Worm (Caenorhabditis elegans): ENCODE data around the gene Y97E10AR.2.
A peak's percentile ranks its signal among the peaks of the same experiment; 100 is the strongest.

The Y97E10AR.2 gene

ce11 chrV:7955168-7955567 is 40.8 kb upstream of the Y97E10AR.2 start, which contains the start of gene F26D11.12:
Gene F26D11.12 (minus strand): TSS chrV:7955312.
- no peak for TF ChIP-seq irx-1 (tag; optimal IDR thresholded peaks at IDR 0.05)
- TF ChIP-seq blmp-1 (tag; optimal IDR thresholded peaks at IDR 0.05), result no peak
- no peak for TF ChIP-seq sox-4 (tag; optimal IDR thresholded peaks at IDR 0.05)
- TF ChIP-seq sptf-1 (tag; optimal IDR thresholded peaks at IDR 0.05), result no peak
- TF ChIP-seq ceh-82 (tag; optimal IDR thresholded peaks at IDR 0.05), result peak in 1 of 3 experiments; percentile 4
- TF ChIP-seq zip-4 (GFP tag; optimal IDR thresholded peaks at IDR 0.05), result peak; percentile 38
- TF ChIP-seq hpl-2 (GFP tag; optimal IDR thresholded peaks at IDR 0.05), result no peak
- peak in 1 of 2 experiments; percentile 44 for TF ChIP-seq lsy-2 (tag; optimal IDR thresholded peaks at IDR 0.05)
- peak; percentile 15 for TF ChIP-seq C16A3.4 (tag; optimal IDR thresholded peaks at IDR 0.05)
- TF ChIP-seq efl-1 (optimal IDR thresholded peaks at IDR 0.05), result peak; percentile 56 to 66
- TF ChIP-seq efl-1 (GFP tag; optimal IDR thresholded peaks at IDR 0.05 in 1 of 2), result peak; percentile 68 to 98
- TF ChIP-seq dpl-1 (GFP tag; optimal IDR thresholded peaks at IDR 0.05), result peak; percentile 44 to 73 (median 66)
- TF ChIP-seq nhr-85 (tag), result no peak
- peak; percentile 22 to 86 for TF ChIP-seq lin-35 (GFP tag; optimal IDR thresholded peaks at IDR 0.05)
- TF ChIP-seq nhr-19 (GFP tag; conservative IDR thresholded peaks at IDR 0.05), result no peak
- no peak for TF ChIP-seq egl-13 (tag; optimal IDR thresholded peaks at IDR 0.05)
- TF ChIP-seq snu-23 (GFP tag; optimal IDR thresholded peaks at IDR 0.05), result no peak
- no peak for TF ChIP-seq mep-1 (tag; optimal IDR thresholded peaks at IDR 0.05)
- TF ChIP-seq skn-1 (tag; optimal IDR thresholded peaks at IDR 0.05), result peak; percentile 62
- TF ChIP-seq nhr-76 (tag; optimal IDR thresholded peaks at IDR 0.05), result no peak
- no peak for TF ChIP-seq pag-3 (tag; optimal IDR thresholded peaks at IDR 0.05; ENCODE audit: borderline replicate concordance, insufficient read depth)
- TF ChIP-seq lir-3 (tag; optimal IDR thresholded peaks at IDR 0.05; ENCODE audit: poor library complexity), result no peak
- TF ChIP-seq ama-1 (optimal IDR thresholded peaks at IDR 0.05), result no peak
- no peak for TF ChIP-seq hlh-17 (GFP tag; optimal IDR thresholded peaks at IDR 0.05; ENCODE audit: borderline replicate concordance)

- no peak for TF ChIP-seq efl-1 (optimal IDR thresholded peaks at IDR 0.05)
- peak in 1 of 2 experiments; percentile 87 for TF ChIP-seq efl-1 (GFP tag; optimal IDR thresholded peaks at IDR 0.05 in 1 of 2)
- TF ChIP-seq rnt-1 (tag; optimal IDR thresholded peaks at IDR 0.05), result no peak
Observed at ce11 chrV:7956218-7956617, 39.8 kb upstream of the Y97E10AR.2 start, which contains the start of gene pals-34. Gene pals-34 (minus strand): TSS chrV:7956497.

- no peak for TF ChIP-seq dpl-1 (GFP tag; optimal IDR thresholded peaks at IDR 0.05)
- TF ChIP-seq nhr-84 (tag; optimal IDR thresholded peaks at IDR 0.05), result no peak
- TF ChIP-seq ceh-82 (tag; optimal IDR thresholded peaks at IDR 0.05), result no peak
- TF ChIP-seq nhr-237 (tag; optimal IDR thresholded peaks at IDR 0.05), result no peak
- TF ChIP-seq blmp-1 (tag; optimal IDR thresholded peaks at IDR 0.05), result peak; percentile 40
- no peak for TF ChIP-seq sox-4 (tag; optimal IDR thresholded peaks at IDR 0.05)
- TF ChIP-seq dsc-1 (tag; optimal IDR thresholded peaks at IDR 0.05), result no peak
Observed at ce11 chrV:7958740-7959320, 37.1 kb upstream of the Y97E10AR.2 start, which contains the start of the genes clec-217 and F26D11.2. Gene clec-217 (minus strand): TSS chrV:7958840. Gene F26D11.2 (plus strand): TSS chrV:7959270.

- TF ChIP-seq efl-3 (GFP tag; optimal IDR thresholded peaks at IDR 0.05), result no peak
- no peak for TF ChIP-seq unc-30 (tag; optimal IDR thresholded peaks at IDR 0.05)
- no peak for TF ChIP-seq unc-130 (tag; optimal IDR thresholded peaks at IDR 0.05)
- no peak for TF ChIP-seq C34B4.2 (tag; optimal IDR thresholded peaks at IDR 0.05)
Observed at ce11 chrV:7964429-7964828, 31.5 kb upstream of the Y97E10AR.2 start.

- no peak for TF ChIP-seq fkh-10 (GFP tag; optimal IDR thresholded peaks at IDR 0.05)
- TF ChIP-seq nhr-90 (tag; optimal IDR thresholded peaks at IDR 0.05; ENCODE audit: poor library complexity), result no peak
- no peak for TF ChIP-seq Y116A8C.19 (tag; optimal IDR thresholded peaks at IDR 0.05; ENCODE audit: borderline replicate concordance)
- no peak for TF ChIP-seq mef-2 (tag; optimal IDR thresholded peaks at IDR 0.05)
Observed at ce11 chrV:7969107-7969506, 26.9 kb upstream of the Y97E10AR.2 start, which contains the start of gene che-7. Gene che-7 (minus strand): TSS chrV:7969207.
